Fruit fly (Drosophila melanogaster) whole organism, embryonic: ENCODE results near the gene Acp76A.

ENCODE experiments used
- ATbp ChIP-seq: fragments of 200-800 bp; sonication (Bioruptor generic); optimal IDR thresholded peaks from 2 replicates; lab custom pipeline; 2017; ENCODE audit warnings: missing biosample characterization, mild to moderate bottlenecking, missing genetic modification characterization, missing genetic modification reagents
- Abd-B ChIP-seq: fragments of 200-800 bp; sonication (Bioruptor generic); optimal IDR thresholded peaks from 2 replicates; lab custom pipeline; 2018; ENCODE audit warnings: missing biosample characterization, mild to moderate bottlenecking, missing genetic modification characterization, moderate library complexity
- Asciz ChIP-seq: fragments of 200-800 bp; sonication (Bioruptor generic); optimal IDR thresholded peaks from 2 replicates; lab custom pipeline; 2017; ENCODE audit warnings: missing biosample characterization, mild to moderate bottlenecking, missing genetic modification characterization, missing genetic modification reagents
- CG1024 ChIP-seq: fragments of 200-800 bp; sonication (Bioruptor generic); IDR thresholded peaks from 2 replicates; pipeline ENCODE4 v1.3.6; 2022; ENCODE audit warnings: missing biosample characterization, missing genetic modification characterization
- CG10565 ChIP-seq: fragments of 200-800 bp; sonication (Bioruptor generic); optimal IDR thresholded peaks from 3 replicates; lab custom pipeline; 2016; ENCODE audit warnings: missing biosample characterization, mild to moderate bottlenecking, missing genetic modification characterization
- CG12071 ChIP-seq: fragments of 200-800 bp; sonication (Bioruptor generic); optimal IDR thresholded peaks from 3 replicates; lab custom pipeline; 2018; ENCODE audit warnings: missing biosample characterization, mild to moderate bottlenecking, missing genetic modification characterization
- CG12104 ChIP-seq: fragments of 200-800 bp; sonication (Bioruptor generic); optimal IDR thresholded peaks from 3 replicates; lab custom pipeline; 2016; ENCODE audit warnings: missing biosample characterization, missing genetic modification characterization
- CG12219 ChIP-seq: fragments of 200-800 bp; sonication (Bioruptor generic); optimal IDR thresholded peaks from 3 replicates; lab custom pipeline; 2018; ENCODE audit warnings: missing biosample characterization, mild to moderate bottlenecking, missing genetic modification characterization
- CG13296 ChIP-seq: fragments of 200-800 bp; sonication (Bioruptor generic); optimal IDR thresholded peaks from 3 replicates; lab custom pipeline; 2018; ENCODE audit warnings: missing biosample characterization, mild to moderate bottlenecking, missing genetic modification characterization
- CG18619 ChIP-seq: fragments of 200-800 bp; sonication (Bioruptor generic); optimal IDR thresholded peaks from 3 replicates; lab custom pipeline; 2017; ENCODE audit warnings: missing biosample characterization, mild to moderate bottlenecking, missing genetic modification characterization
- CG18764 ChIP-seq: fragments of 200-800 bp; sonication (Bioruptor generic); optimal IDR thresholded peaks from 3 replicates; lab custom pipeline; 2016; ENCODE audit warnings: missing biosample characterization, missing genetic modification characterization
- CG2202 ChIP-seq: fragments of 200-800 bp; sonication (Bioruptor generic); optimal IDR thresholded peaks from 2 replicates; lab custom pipeline; 2018; ENCODE audit warnings: missing biosample characterization, mild to moderate bottlenecking, missing genetic modification characterization
- CG34224 ChIP-seq: fragments of 200-800 bp; sonication (Bioruptor generic); IDR thresholded peaks from 3 replicates; pipeline ENCODE4 v1.3.6; 2022; ENCODE audit warnings: missing biosample characterization, missing genetic modification characterization; ENCODE audit not compliant: partially characterized antibody
- CG3726 ChIP-seq: fragments of 200-800 bp; sonication (Bioruptor generic); IDR thresholded peaks from 3 replicates; pipeline ENCODE4, ENCODE4 v1.3.6; 2022; ENCODE audit warnings: missing biosample characterization, missing genetic modification characterization
- CG3838 ChIP-seq: fragments of 200-800 bp; sonication (Bioruptor generic); optimal IDR thresholded peaks from 3 replicates; lab custom pipeline; 2016; ENCODE audit warnings: missing biosample characterization, missing genetic modification characterization
- CG6683 ChIP-seq: fragments of 200-800 bp; sonication (Bioruptor generic); optimal IDR thresholded peaks from 2 replicates; lab custom pipeline; 2017; ENCODE audit warnings: missing biosample characterization, mild to moderate bottlenecking, missing genetic modification characterization, missing genetic modification reagents
- CG7271 ChIP-seq: fragments of 200-800 bp; sonication (Bioruptor generic); optimal IDR thresholded peaks from 2 replicates; lab custom pipeline; 2018; ENCODE audit warnings: missing biosample characterization, mild to moderate bottlenecking, missing genetic modification characterization, moderate library complexity
- CG7372 ChIP-seq: fragments of 200-800 bp; sonication (Bioruptor generic); IDR thresholded peaks from 2 replicates; pipeline ENCODE4 v1.3.6; 2022; ENCODE audit warnings: missing biosample characterization, missing genetic modification characterization
- CG7839 ChIP-seq: fragments of 200-800 bp; sonication (Bioruptor generic); optimal IDR thresholded peaks from 3 replicates; lab custom pipeline; 2018; ENCODE audit warnings: missing biosample characterization, mild to moderate bottlenecking, missing genetic modification characterization, moderate library complexity
- CG7987 ChIP-seq: fragments of 200-800 bp; sonication (Bioruptor generic); optimal IDR thresholded peaks from 2 replicates; lab custom pipeline; 2018; ENCODE audit warnings: missing biosample characterization, mild to moderate bottlenecking, missing genetic modification characterization, moderate library complexity
- CG9609 ChIP-seq: fragments of 200-800 bp; sonication (Bioruptor generic); optimal IDR thresholded peaks from 3 replicates; lab custom pipeline; 2016; ENCODE audit warnings: missing biosample characterization, missing genetic modification characterization
- CG9817 ChIP-seq: fragments of 200-800 bp; sonication (Bioruptor generic); optimal IDR thresholded peaks from 2 replicates; lab custom pipeline; 2018; ENCODE audit warnings: missing biosample characterization, mild to moderate bottlenecking, missing genetic modification characterization, moderate library complexity
- D19A ChIP-seq: fragments of 200-800 bp; optimal IDR thresholded peaks from 3 replicates; lab custom pipeline; 2019; ENCODE audit warnings: missing biosample characterization, mild to moderate bottlenecking, missing genetic modification characterization, moderate library complexity
- Dfd ChIP-seq, 2 experiments: fragments of >200 bp; optimal IDR thresholded peaks; 2 replicates each; lab custom pipeline; 2017; ENCODE audit warnings: missing biosample characterization in 2 of 2, missing genetic modification characterization in 2 of 2
- E2f2 ChIP-seq: fragments of 200-800 bp; sonication (Bioruptor generic); IDR thresholded peaks from 2 replicates; pipeline ENCODE4 v1.3.6; 2022; ENCODE audit warnings: missing biosample characterization, missing genetic modification characterization
- Fer3 ChIP-seq: fragments of 200-800 bp; sonication (Bioruptor generic); optimal IDR thresholded peaks from 2 replicates; lab custom pipeline; 2018; ENCODE audit warnings: missing biosample characterization, mild to moderate bottlenecking, missing genetic modification characterization, moderate library complexity
- H2.0 ChIP-seq: fragments of 200-800 bp; sonication (Bioruptor generic); IDR thresholded peaks from 2 replicates; pipeline ENCODE4 v1.3.6; 2022; ENCODE audit warnings: missing biosample characterization, missing genetic modification characterization
- Hsf ChIP-seq: fragments of 200-800 bp; sonication (Bioruptor generic); optimal IDR thresholded peaks from 3 replicates; lab custom pipeline; 2016; ENCODE audit warnings: missing biosample characterization, missing genetic modification characterization
- Kr ChIP-seq: fragments of 200-800 bp; sonication (Bioruptor generic); optimal IDR thresholded peaks from 2 replicates; lab custom pipeline; 2017; ENCODE audit warnings: missing biosample characterization, mild to moderate bottlenecking, missing genetic modification characterization
- Med ChIP-seq: fragments of 200-800 bp; sonication (Bioruptor generic); peaks from one replicate; lab custom pipeline; 2016; ENCODE audit warnings: missing biosample characterization, missing genetic modification characterization, mild to moderate bottlenecking, inconsistent platforms, moderate library complexity
- NC2α ChIP-seq: fragments of 200-800 bp; sonication (Bioruptor generic); optimal IDR thresholded peaks from 2 replicates; lab custom pipeline; 2016; ENCODE audit warnings: missing biosample characterization, missing genetic modification characterization
- NfI ChIP-seq: fragments of 200-800 bp; sonication (Bioruptor generic); optimal IDR thresholded peaks from 3 replicates; lab custom pipeline; 2018; ENCODE audit warnings: missing biosample characterization, mild to moderate bottlenecking, missing genetic modification characterization, moderate library complexity
- Scr ChIP-seq: fragments of 200-800 bp; sonication (Bioruptor generic); IDR thresholded peaks from 2 replicates; pipeline ENCODE4 v1.3.6; 2022; ENCODE audit warnings: missing biosample characterization, missing genetic modification characterization; ENCODE audit not compliant: partially characterized antibody
- ac ChIP-seq: fragments of 200-800 bp; sonication (Bioruptor generic); optimal IDR thresholded peaks from 3 replicates; lab custom pipeline; 2017; ENCODE audit warnings: missing biosample characterization, mild to moderate bottlenecking, missing genetic modification characterization
- aop ChIP-seq: fragments of 200-800 bp; sonication (Bioruptor generic); IDR thresholded peaks from 2 replicates; pipeline ENCODE4 v1.3.6; 2022; ENCODE audit warnings: missing biosample characterization, missing genetic modification characterization
- ato ChIP-seq: fragments of 200-800 bp; sonication (Bioruptor generic); IDR thresholded peaks from 2 replicates; pipeline ENCODE4 v1.3.6; 2022; ENCODE audit warnings: missing biosample characterization, missing genetic modification characterization; ENCODE audit not compliant: partially characterized antibody
- dpn ChIP-seq, 2 experiments: fragments of 200-800 bp; sonication (Bioruptor generic); optimal IDR thresholded peaks; 3 replicates each; lab custom pipeline; 2016; ENCODE audit warnings: missing biosample characterization in 2 of 2, missing genetic modification characterization in 2 of 2
- emc ChIP-seq: fragments of 200-800 bp; sonication (Bioruptor generic); optimal IDR thresholded peaks from 2 replicates; lab custom pipeline; 2016; ENCODE audit warnings: missing biosample characterization, missing genetic modification characterization
- fd102C ChIP-seq: fragments of 200-800 bp; sonication (Bioruptor generic); optimal IDR thresholded peaks from 2 replicates; lab custom pipeline; 2018; ENCODE audit warnings: missing biosample characterization, mild to moderate bottlenecking, missing genetic modification characterization, moderate library complexity
- gfzf ChIP-seq: fragments of 200-800 bp; sonication (Bioruptor generic); optimal IDR thresholded peaks from 2 replicates; lab custom pipeline; 2016; ENCODE audit warnings: missing biosample characterization, mild to moderate bottlenecking, missing genetic modification characterization, moderate library complexity
- insv ChIP-seq, 2 experiments: fragments of 200-800 bp; sonication (Bioruptor generic); optimal IDR thresholded peaks; 3 replicates each; lab custom pipeline; 2016 to 2018; ENCODE audit warnings: missing biosample characterization in 2 of 2, missing genetic modification characterization in 2 of 2
- jing ChIP-seq: fragments of 200-800 bp; sonication (Bioruptor generic); optimal IDR thresholded peaks from 2 replicates; lab custom pipeline; 2018; ENCODE audit warnings: missing biosample characterization, mild to moderate bottlenecking, missing genetic modification characterization
- kah ChIP-seq: fragments of 200-800 bp; sonication (Bioruptor generic); optimal IDR thresholded peaks from 2 replicates; lab custom pipeline; 2018; ENCODE audit warnings: missing biosample characterization, mild to moderate bottlenecking, missing genetic modification characterization
- ken ChIP-seq: fragments of 200-800 bp; sonication (Bioruptor generic); IDR thresholded peaks from 3 replicates; pipeline ENCODE4 v1.3.6; 2022; ENCODE audit warnings: missing biosample characterization, missing genetic modification characterization
- nom ChIP-seq: fragments of 200-800 bp; sonication (Bioruptor generic); optimal IDR thresholded peaks from 2 replicates; lab custom pipeline; 2017; ENCODE audit warnings: missing biosample characterization, missing genetic modification characterization, mild to moderate bottlenecking, moderate library complexity, missing genetic modification reagents
- schlank ChIP-seq: fragments of 200-800 bp; sonication (Bioruptor generic); optimal IDR thresholded peaks from 2 replicates; lab custom pipeline; 2018; ENCODE audit warnings: missing biosample characterization, mild to moderate bottlenecking, missing genetic modification characterization
- sisA ChIP-seq: fragments of 200-800 bp; sonication (Bioruptor generic); IDR thresholded peaks from 2 replicates; pipeline ENCODE4 v1.3.6; 2022; ENCODE audit warnings: missing biosample characterization, missing genetic modification characterization
- tx ChIP-seq: fragments of 200-800 bp; sonication (Bioruptor generic); optimal IDR thresholded peaks from 2 replicates; lab custom pipeline; 2016; ENCODE audit warnings: missing biosample characterization, missing genetic modification characterization
- wek ChIP-seq: fragments of 200-800 bp; sonication (Bioruptor generic); optimal IDR thresholded peaks from 3 replicates; lab custom pipeline; 2018; ENCODE audit warnings: missing biosample characterization, mild to moderate bottlenecking, missing genetic modification characterization, moderate library complexity
- wor ChIP-seq: fragments of 200-800 bp; sonication (Bioruptor generic); IDR thresholded peaks from 2 replicates; pipeline ENCODE4 v1.3.6; 2022; ENCODE audit warnings: missing biosample characterization, missing genetic modification characterization
- z ChIP-seq: fragments of 200-800 bp; sonication (Bioruptor generic); IDR thresholded peaks from 3 replicates; pipeline ENCODE4 v1.3.6; 2022; ENCODE audit warnings: missing biosample characterization, missing genetic modification characterization

Gene Acp76A

dm6 chr3L:19072177-19072603 lies 20.4 kb upstream of the Acp76A start (continued):
- TF ChIP-seq CG1024 (GFP tag; lab: Robert Waterston, UW) (no peak), wor (GFP tag; lab: Robert Waterston, UW) (no peak), Kr (GFP tag; lab: Kevin White, UChicago) (no peak), aop (GFP tag; lab: Robert Waterston, UW) (no peak), D19A (tag; lab: Kevin White, UChicago) (no peak), insv (GFP tag; optimal IDR thresholded peaks at IDR 0.05; lab: Kevin White, UChicago) (no peak), z (GFP tag; lab: Robert Waterston, UW) (0 out of 3 replicates have a peak, but pooled peaks have one; percentile 6), tx (GFP tag; lab: Kevin White, UChicago) (no peak), CG12219 (GFP tag; lab: Kevin White, UChicago) (peak; percentile 13), wek (GFP tag; lab: Kevin White, UChicago) (no peak), sisA (GFP tag; lab: Robert Waterston, UW) (no peak), CG3838 (GFP tag; lab: Kevin White, UChicago) (no peak), Asciz (GFP tag; lab: Kevin White, UChicago) (no peak), nom (peak; percentile 93), CG18619 (peak; percentile 0), ken (GFP tag; lab: Robert Waterston, UW) (no peak), Dfd (GFP tag; optimal IDR thresholded peaks at IDR 0.05; lab: Kevin White, UChicago) (no peak), schlank (peak; percentile 31), Hsf (no peak), fd102C (GFP tag; lab: Kevin White, UChicago) (no peak), E2f2 (GFP tag; lab: Robert Waterston, UW) (no peak), jing (no peak), CG7372 (no peak), ATbp (GFP tag; lab: Kevin White, UChicago) (peak; percentile 24), CG3726 (GFP tag; lab: Robert Waterston, UW) (no peak), CG9609 (GFP tag; lab: Kevin White, UChicago) (no peak), emc (GFP tag; lab: Kevin White, UChicago) (no peak), CG13296 (GFP tag; lab: Kevin White, UChicago) (peak; percentile 11), CG9817 (tag; lab: Kevin White, UChicago) (no peak), H2.0 (GFP tag; lab: Robert Waterston, UW) (no peak), CG6683 (GFP tag; lab: Kevin White, UChicago) (no peak), NC2α (no peak), CG34224 (GFP tag; lab: Robert Waterston, UW) (no peak; the same call in 2 of the 3 replicates), ac (no peak), CG7987 (GFP tag; lab: Kevin White, UChicago) (no peak), CG12104 (GFP tag; lab: Kevin White, UChicago) (no peak), CG10565 (GFP tag; lab: Kevin White, UChicago) (no peak), Med (GFP tag; lab: Kevin White, UChicago) (peak; percentile 65), ato (no peak), CG7839 (tag; lab: Kevin White, UChicago) (no peak), gfzf (GFP tag; lab: Kevin White, UChicago) (no peak), CG12071 (GFP tag; lab: Kevin White, UChicago) (peak; percentile 18), Abd-B (GFP tag; lab: Kevin White, UChicago) (no peak), Fer3 (tag; lab: Kevin White, UChicago) (no peak), NfI (GFP tag; lab: Kevin White, UChicago) (peak; percentile 41), Scr (0 out of 2 replicates have a peak, but pooled peaks have one; percentile 11), CG2202 (tag; lab: Kevin White, UChicago) (no peak), CG7271 (tag; lab: Kevin White, UChicago) (no peak), kah (GFP tag; lab: Kevin White, UChicago) (no peak), dpn (GFP tag; optimal IDR thresholded peaks at IDR 0.05; lab: Kevin White, UChicago) (no peak), CG18764 (GFP tag; lab: Kevin White, UChicago) (no peak)
